Worm (Caenorhabditis elegans) whole organism, L1 larva: ENCODE results near the gene F58E2.3.

Experiments used
- ces-1 ChIP-seq: fragments of 150-350 bp; optimal IDR thresholded peaks from 2 replicates; lab custom pipeline; 2014; ENCODE audit warnings: missing biosample characterization, missing genetic modification reagents, missing genetic modification characterization
- lin-39 ChIP-seq: fragments of 150-350 bp; optimal IDR thresholded peaks from 2 replicates; lab custom pipeline; 2014; ENCODE audit warnings: missing biosample characterization, missing genetic modification reagents, missing genetic modification characterization
- skn-1 ChIP-seq: fragments of 150-350 bp; optimal IDR thresholded peaks from 2 replicates; lab custom pipeline; 2014; ENCODE audit warnings: missing biosample characterization, missing genetic modification characterization

ce11 chrIV:3438022-3438421 lies 29.2 kb upstream of the F58E2.3 start, which contains the start of gene grd-13:
- TF ChIP-seq lin-39 (tag; lab: Kevin White, UChicago) (no peak), skn-1 (no peak), ces-1 (GFP tag; lab: Kevin White, UChicago) (no peak)
